Fruit fly (Drosophila melanogaster): ENCODE results near the gene snsl.

The snsl gene

DNA sequence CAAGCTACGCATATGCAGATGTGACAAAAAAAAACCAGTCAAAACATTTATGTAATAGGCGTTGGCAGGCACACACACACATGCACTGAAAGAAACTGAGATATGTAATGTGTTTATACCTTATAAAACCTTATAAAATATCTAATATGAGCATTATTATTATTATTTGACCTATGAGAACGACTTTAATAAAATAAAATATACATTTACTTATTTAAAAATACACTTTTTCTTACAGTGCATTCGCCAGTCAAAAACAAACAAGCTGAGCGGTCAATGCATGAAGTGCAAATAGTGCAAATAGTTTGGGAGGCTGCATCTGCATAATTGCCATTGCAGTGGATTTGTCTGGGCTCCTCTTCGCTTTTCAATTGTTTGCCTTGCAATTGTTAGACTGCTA is 1.4 kb upstream of the snsl start (continued):
- TF ChIP-seq CG12299 (tag; optimal IDR thresholded peaks at IDR 0.05) (peak; percentile 32), CG13624 (GFP tag; optimal IDR thresholded peaks at IDR 0.05) (no peak), CG17829 (tag; optimal IDR thresholded peaks at IDR 0.05) (peak; percentile 72), wor (GFP tag; IDR thresholded peaks at IDR 0.05) (peak; percentile 71), CG17359 (tag; optimal IDR thresholded peaks at IDR 0.05) (peak; percentile 91), Blimp-1 (GFP tag; optimal IDR thresholded peaks at IDR 0.05) (peak; percentile 76), her (GFP tag; optimal IDR thresholded peaks at IDR 0.05) (no peak), CG8290 (GFP tag; optimal IDR thresholded peaks at IDR 0.05) (peak; percentile 11), CG8290 (tag; optimal IDR thresholded peaks at IDR 0.05) (no peak), Atf3 (GFP tag; optimal IDR thresholded peaks at IDR 0.05) (no peak), tna (GFP tag; IDR thresholded peaks at IDR 0.05; ENCODE audit: partially characterized antibody) (no peak), CG17612 (GFP tag; IDR thresholded peaks at IDR 0.05) (no peak), CG5180 (GFP tag; optimal IDR thresholded peaks at IDR 0.05) (peak; percentile 75), unc-4 (GFP tag; IDR thresholded peaks at IDR 0.05; ENCODE audit: partially characterized antibody) (no peak), CG2875 (GFP tag; optimal IDR thresholded peaks at IDR 0.05) (peak; percentile 74), ATbp (GFP tag; optimal IDR thresholded peaks at IDR 0.05) (peak; percentile 81), Dll (GFP tag; IDR thresholded peaks at IDR 0.05; ENCODE audit: partially characterized antibody) (no peak), Nf-YA (GFP tag; IDR thresholded peaks at IDR 0.05) (peak; percentile 60; the same call in 1 of the 2 replicates), sc (optimal IDR thresholded peaks at IDR 0.05) (no peak), sc (GFP tag; optimal IDR thresholded peaks at IDR 0.05) (peak; percentile 48), caup (GFP tag; optimal IDR thresholded peaks at IDR 0.05; ENCODE audit: severe bottlenecking) (peak; percentile 5), danr (GFP tag; IDR thresholded peaks at IDR 0.05) (peak; percentile 56; the same call in 1 of the 2 replicates), Mes4 (GFP tag; optimal IDR thresholded peaks at IDR 0.05) (no peak), CG11723 (GFP tag; optimal IDR thresholded peaks at IDR 0.05) (peak; percentile 50), cad (GFP tag; optimal IDR thresholded peaks at IDR 0.05) (no peak), Usf (GFP tag; optimal IDR thresholded peaks at IDR 0.05) (no peak), CG4328 (GFP tag; optimal IDR thresholded peaks at IDR 0.05) (peak; percentile 63), Bdp1 (GFP tag; optimal IDR thresholded peaks at IDR 0.05) (no peak), GATAe (GFP tag; conservative IDR thresholded peaks at IDR 0.05) (no peak), Eip74EF (GFP tag; optimal IDR thresholded peaks at IDR 0.05) (peak in 1 of 2 experiments; percentile 84), tll (GFP tag; optimal IDR thresholded peaks at IDR 0.05) (no peak), CG3163 (GFP tag; optimal IDR thresholded peaks at IDR 0.05) (no peak), CkIIα-i1 (GFP tag; IDR thresholded peaks at IDR 0.05) (no peak), CG10979 (tag; optimal IDR thresholded peaks at IDR 0.05) (peak; percentile 63), cas (GFP tag; IDR thresholded peaks at IDR 0.05) (no peak), ems (GFP tag; optimal IDR thresholded peaks at IDR 0.05) (no peak), ab (GFP tag; optimal IDR thresholded peaks at IDR 0.05) (no peak), CG18619 (GFP tag; optimal IDR thresholded peaks at IDR 0.05) (peak; percentile 55), trem (tag; optimal IDR thresholded peaks at IDR 0.05) (peak; percentile 7), jing (GFP tag; optimal IDR thresholded peaks at IDR 0.05) (peak; percentile 56), lola (GFP tag; optimal IDR thresholded peaks at IDR 0.05) (peak in 1 of 3 experiments; percentile 43), maf-S (GFP tag; optimal IDR thresholded peaks at IDR 0.05) (no peak), Opbp (GFP tag; IDR thresholded peaks at IDR 0.05; ENCODE audit: partially characterized antibody) (no peak), CG7556 (GFP tag; optimal IDR thresholded peaks at IDR 0.05) (peak; percentile 75), CG2889 (GFP tag; IDR thresholded peaks at IDR 0.05) (peak; percentile 47; the same call in 1 of the 3 replicates), CG4404 (GFP tag; IDR thresholded peaks at IDR 0.05) (no peak), Dip2 (GFP tag; IDR thresholded peaks at IDR 0.05) (no peak), CG11695 (GFP tag; IDR thresholded peaks at IDR 0.05) (peak; percentile 74; the same call in 1 of the 3 replicates), chinmo (GFP tag; IDR thresholded peaks at IDR 0.05; ENCODE audit: partially characterized antibody) (0 out of 4 replicates have a peak, but pooled peaks have one; percentile 26), CG12071 (GFP tag; optimal IDR thresholded peaks at IDR 0.05) (peak; percentile 61)

Data from whole organism, embryonic.